Worm (Caenorhabditis elegans): ENCODE measurements around the gene arrd-26.

- no peak for TF ChIP-seq snpc-4 (tag; optimal IDR thresholded peaks at IDR 0.05)
- peak in 1 of 2 experiments; percentile 15 for TF ChIP-seq unc-62 (GFP tag; optimal IDR thresholded peaks at IDR 0.05 in 1 of 2)
- no peak for TF ChIP-seq unc-62 (tag; optimal IDR thresholded peaks at IDR 0.05)
- TF ChIP-seq aly-2 (tag; optimal IDR thresholded peaks at IDR 0.05) = no peak
- TF ChIP-seq daf-8 (GFP tag; IDR thresholded peaks at IDR 0.05) = no peak
- no peak for TF ChIP-seq aha-1 (tag)
- TF ChIP-seq fkh-10 (GFP tag; optimal IDR thresholded peaks at IDR 0.05) = no peak
- no peak for TF ChIP-seq Y105C5A.15 (GFP tag; IDR thresholded peaks at IDR 0.05)
- TF ChIP-seq F26F4.8 (GFP tag; conservative IDR thresholded peaks at IDR 0.05) = no peak
- no peak for TF ChIP-seq duxl-1 (tag; optimal IDR thresholded peaks at IDR 0.05; ENCODE audit: poor library complexity)
- TF ChIP-seq F44E2.7 (GFP tag; IDR thresholded peaks at IDR 0.05) = no peak
Observed at ce11 chrIV:2059011-2059410, 7.0 kb upstream of the arrd-26 start, which contains the start of gene R05C11.2.
